Worm (Caenorhabditis elegans) whole organism, late embryonic: ENCODE measurements around the gene ZK742.7.

ENCODE experiments used
- C38D4.7 ChIP-seq: fragments of 200-800 bp; sonication (Bioruptor generic); optimal IDR thresholded peaks from 2 replicates; lab custom pipeline; 2018; ENCODE audit warnings: mild to moderate bottlenecking, missing genetic modification characterization, moderate library complexity, missing compliant biosample characterization
- F13H6.1 ChIP-seq: sonication (generic microtip); optimal IDR thresholded peaks from 2 replicates; lab custom pipeline; 2016; ENCODE audit warnings: missing genetic modification characterization, missing compliant biosample characterization
- K02D7.2 ChIP-seq: sonication (generic microtip); optimal IDR thresholded peaks from 2 replicates; lab custom pipeline; 2017; ENCODE audit warnings: mild to moderate bottlenecking, missing genetic modification characterization, missing compliant biosample characterization
- Y22D7AL.16 ChIP-seq: sonication (generic microtip); optimal IDR thresholded peaks from 2 replicates; lab custom pipeline; 2016; ENCODE audit warnings: missing genetic modification characterization, missing compliant biosample characterization
- ahr-1 ChIP-seq: sonication (generic microtip); optimal IDR thresholded peaks from 2 replicates; lab custom pipeline; 2016; ENCODE audit warnings: missing genetic modification characterization, missing compliant biosample characterization
- ama-1 ChIP-seq: fragments of 150-350 bp; optimal IDR thresholded peaks from 2 replicates; lab custom pipeline; 2014
- ceh-2 ChIP-seq: sonication (generic microtip); optimal IDR thresholded peaks from 2 replicates; lab custom pipeline; 2016; ENCODE audit warnings: missing genotype, missing genetic modification characterization, missing compliant biosample characterization
- ceh-22 ChIP-seq: sonication (generic microtip); optimal IDR thresholded peaks from 2 replicates; lab custom pipeline; 2017; ENCODE audit warnings: missing biosample characterization, missing genetic modification characterization
- ceh-31 ChIP-seq: sonication (generic microtip); optimal IDR thresholded peaks from 2 replicates; lab custom pipeline; 2016; ENCODE audit warnings: missing genetic modification characterization, missing compliant biosample characterization
- ceh-34 ChIP-seq: sonication (generic microtip); optimal IDR thresholded peaks from 2 replicates; lab custom pipeline; 2016; ENCODE audit warnings: mild to moderate bottlenecking, missing genetic modification characterization, missing compliant biosample characterization
- ceh-48 ChIP-seq: sonication (generic microtip); optimal IDR thresholded peaks from 2 replicates; lab custom pipeline; 2016; ENCODE audit warnings: missing genetic modification characterization, inconsistent platforms, missing compliant biosample characterization
- ceh-9 ChIP-seq: sonication (generic microtip); optimal IDR thresholded peaks from 2 replicates; lab custom pipeline; 2016; ENCODE audit warnings: mild to moderate bottlenecking, missing genetic modification characterization, inconsistent platforms, missing compliant biosample characterization
- che-1 ChIP-seq: sonication (generic microtip); optimal IDR thresholded peaks from 2 replicates; lab custom pipeline; 2016; ENCODE audit warnings: mild to moderate bottlenecking, missing genetic modification characterization, missing compliant biosample characterization
- dmd-4 ChIP-seq: sonication (generic microtip); optimal IDR thresholded peaks from 2 replicates; lab custom pipeline; 2016; ENCODE audit warnings: borderline replicate concordance, missing genetic modification characterization, missing compliant biosample characterization
- dve-1 ChIP-seq: sonication (generic microtip); optimal IDR thresholded peaks from 2 replicates; lab custom pipeline; 2017; ENCODE audit warnings: antibody characterized with exemption, mild to moderate bottlenecking, missing genetic modification characterization, missing compliant biosample characterization
- elt-2 ChIP-seq: sonication (generic microtip); optimal IDR thresholded peaks from 2 replicates; lab custom pipeline; 2016; ENCODE audit warnings: missing genetic modification reagents, missing genetic modification characterization, missing compliant biosample characterization
- ets-4 ChIP-seq: sonication (generic microtip); optimal IDR thresholded peaks from 2 replicates; lab custom pipeline; 2016; ENCODE audit warnings: missing genetic modification characterization, missing compliant biosample characterization
- fax-1 ChIP-seq: sonication (generic microtip); optimal IDR thresholded peaks from 2 replicates; lab custom pipeline; 2016; ENCODE audit warnings: missing genotype, missing genetic modification characterization, missing compliant biosample characterization
- gmeb-2 ChIP-seq: sonication (generic microtip); optimal IDR thresholded peaks from 2 replicates; lab custom pipeline; 2016; ENCODE audit warnings: missing genetic modification characterization, inconsistent platforms, missing compliant biosample characterization
- hlh-13 ChIP-seq: fragments of 200-800 bp; sonication (Bioruptor generic); optimal IDR thresholded peaks from 2 replicates; lab custom pipeline; 2018; ENCODE audit warnings: mild to moderate bottlenecking, missing genetic modification characterization, missing compliant biosample characterization
- hlh-15 ChIP-seq: sonication (generic microtip); optimal IDR thresholded peaks from 2 replicates; lab custom pipeline; 2016; ENCODE audit warnings: missing genetic modification characterization, missing compliant biosample characterization
- hlh-30 ChIP-seq: sonication (generic microtip); optimal IDR thresholded peaks from 2 replicates; lab custom pipeline; 2017; ENCODE audit warnings: antibody characterized with exemption, missing genetic modification characterization, missing compliant biosample characterization; ENCODE audit not compliant: insufficient read depth
- hlh-6 ChIP-seq: sonication (generic microtip); optimal IDR thresholded peaks from 2 replicates; lab custom pipeline; 2016; ENCODE audit warnings: missing genotype, missing genetic modification characterization, missing compliant biosample characterization
- hlh-8 ChIP-seq: sonication (generic microtip); optimal IDR thresholded peaks from 2 replicates; lab custom pipeline; 2016; ENCODE audit warnings: missing genotype, missing genetic modification characterization, missing compliant biosample characterization
- lin-11 ChIP-seq: fragments of 200-800 bp; sonication (Bioruptor generic); optimal IDR thresholded peaks from 2 replicates; lab custom pipeline; 2018; ENCODE audit warnings: mild to moderate bottlenecking, missing genetic modification characterization, missing compliant biosample characterization
- madf-2 ChIP-seq: sonication (generic microtip); optimal IDR thresholded peaks from 2 replicates; lab custom pipeline; 2017; ENCODE audit warnings: missing genetic modification characterization, missing compliant biosample characterization
- mec-3 ChIP-seq: sonication (generic microtip); optimal IDR thresholded peaks from 2 replicates; lab custom pipeline; 2016; ENCODE audit warnings: borderline replicate concordance, missing genetic modification characterization, missing compliant biosample characterization
- nfya-1 ChIP-seq: sonication (generic microtip); optimal IDR thresholded peaks from 2 replicates; lab custom pipeline; 2017; ENCODE audit warnings: missing genetic modification characterization, mild to moderate bottlenecking, missing compliant biosample characterization, antibody characterized with exemption, moderate library complexity
- odd-2 ChIP-seq: sonication (generic microtip); optimal IDR thresholded peaks from 2 replicates; lab custom pipeline; 2017; ENCODE audit warnings: antibody characterized with exemption, mild to moderate bottlenecking, missing genetic modification characterization, missing compliant biosample characterization
- pag-3 ChIP-seq: sonication (generic microtip); optimal IDR thresholded peaks from 2 replicates; lab custom pipeline; 2016; ENCODE audit warnings: missing compliant biosample characterization, missing genetic modification characterization, borderline replicate concordance
- pat-9 ChIP-seq: fragments of 200-800 bp; sonication (Bioruptor generic); optimal IDR thresholded peaks from 2 replicates; lab custom pipeline; 2018; ENCODE audit warnings: mild to moderate bottlenecking, missing genetic modification characterization, moderate library complexity, missing compliant biosample characterization
- pqm-1 ChIP-seq: sonication (generic microtip); optimal IDR thresholded peaks from 2 replicates; lab custom pipeline; 2016; ENCODE audit warnings: missing genetic modification characterization, missing compliant biosample characterization
- ref-2 ChIP-seq: sonication (generic microtip); optimal IDR thresholded peaks from 2 replicates; lab custom pipeline; 2016; ENCODE audit warnings: missing genetic modification characterization, missing compliant biosample characterization
- rnt-1 ChIP-seq: sonication (generic microtip); optimal IDR thresholded peaks from 2 replicates; lab custom pipeline; 2016; ENCODE audit warnings: missing genetic modification characterization, missing compliant biosample characterization
- sdc-2 ChIP-seq: sonication (generic microtip); optimal IDR thresholded peaks from 2 replicates; lab custom pipeline; 2016; ENCODE audit warnings: missing genotype, missing genetic modification characterization, missing compliant biosample characterization
- sox-2 ChIP-seq: fragments of 200-800 bp; sonication (Bioruptor generic); IDR thresholded peaks from 2 replicates; pipeline ENCODE4 v1.3.6; 2022; ENCODE audit warnings: missing genetic modification reagents, missing genetic modification characterization, missing compliant biosample characterization
- sox-4 ChIP-seq: sonication (generic microtip); optimal IDR thresholded peaks from 2 replicates; lab custom pipeline; 2017; ENCODE audit warnings: mild to moderate bottlenecking, missing genetic modification characterization, inconsistent platforms, missing compliant biosample characterization
- tbx-2 ChIP-seq: sonication (generic microtip); optimal IDR thresholded peaks from 2 replicates; lab custom pipeline; 2016; ENCODE audit warnings: missing genetic modification characterization, missing compliant biosample characterization
- unc-55 ChIP-seq: sonication (generic microtip); optimal IDR thresholded peaks from 2 replicates; lab custom pipeline; 2017; ENCODE audit warnings: missing biosample characterization, missing genetic modification reagents, missing genetic modification characterization
- zip-5 ChIP-seq: sonication (generic microtip); optimal IDR thresholded peaks from 2 replicates; lab custom pipeline; 2016; ENCODE audit warnings: missing genetic modification characterization, missing compliant biosample characterization
- ztf-16 ChIP-seq: sonication (generic microtip); optimal IDR thresholded peaks from 2 replicates; lab custom pipeline; 2017; ENCODE audit warnings: missing genetic modification characterization, missing compliant biosample characterization

ZK742.7 gene

ce11 chrV:7825836-7826235 is 27.7 kb downstream of the ZK742.7 start:
- TF ChIP-seq elt-2 (tag; lab: Kevin White, UChicago) (no peak), unc-55 (GFP tag; lab: Kevin White, UChicago) (peak; percentile 58)

ce11 chrV:7826362-7826761 is 28.2 kb downstream of the ZK742.7 start:
- peak; percentile 64 for TF ChIP-seq hlh-8 (tag; lab: Kevin White, UChicago)
- no peak for TF ChIP-seq F13H6.1
- no peak for TF ChIP-seq sdc-2 (tag; lab: Kevin White, UChicago)
- no peak for TF ChIP-seq ahr-1 (tag; lab: Kevin White, UChicago)
- peak; percentile 3 for TF ChIP-seq unc-55 (GFP tag; lab: Kevin White, UChicago)

ce11 chrV:7826917-7827316 is 28.7 kb downstream of the ZK742.7 start, which contains the start of gene mig-6:
Gene mig-6 (plus strand): TSS chrV:7827217.
- TF ChIP-seq sox-4 (tag; lab: Kevin White, UChicago): no peak
- no peak for TF ChIP-seq ceh-31 (tag; lab: Kevin White, UChicago)
- no peak for TF ChIP-seq pag-3 (tag; lab: Kevin White, UChicago)
- TF ChIP-seq rnt-1 (tag; lab: Kevin White, UChicago): no peak
- no peak for TF ChIP-seq ceh-9 (tag; lab: Kevin White, UChicago)
- TF ChIP-seq hlh-13 (GFP tag; lab: Kevin White, UChicago): no peak
- no peak for TF ChIP-seq ceh-34 (tag; lab: Kevin White, UChicago)
- no peak for TF ChIP-seq gmeb-2 (tag; lab: Kevin White, UChicago)
- no peak for TF ChIP-seq dmd-4 (tag; lab: Kevin White, UChicago)

DNA sequence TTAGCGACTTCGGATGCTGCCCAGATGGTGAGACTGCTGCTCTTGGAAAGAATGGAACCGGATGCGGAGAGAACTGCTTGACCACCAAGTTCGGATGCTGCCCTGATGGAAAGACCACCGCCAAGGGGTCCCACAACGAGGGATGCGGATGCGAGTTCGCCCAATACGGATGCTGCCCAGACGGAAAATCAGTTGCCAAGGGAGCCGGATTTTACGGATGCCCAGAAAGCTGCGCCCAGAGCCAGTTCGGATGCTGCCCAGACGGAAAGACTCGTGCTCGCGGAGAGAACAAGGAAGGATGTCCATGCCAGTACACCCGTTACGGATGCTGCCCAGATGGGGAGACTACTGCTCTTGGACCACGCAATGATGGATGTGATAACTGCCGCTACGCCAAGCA is 32.8 kb downstream of the ZK742.7 start:
- TF ChIP-seq ceh-2 (no peak), sox-4 (tag; lab: Kevin White, UChicago) (no peak), dmd-4 (tag; lab: Kevin White, UChicago) (no peak), hlh-6 (tag; lab: Kevin White, UChicago) (no peak)

DNA sequence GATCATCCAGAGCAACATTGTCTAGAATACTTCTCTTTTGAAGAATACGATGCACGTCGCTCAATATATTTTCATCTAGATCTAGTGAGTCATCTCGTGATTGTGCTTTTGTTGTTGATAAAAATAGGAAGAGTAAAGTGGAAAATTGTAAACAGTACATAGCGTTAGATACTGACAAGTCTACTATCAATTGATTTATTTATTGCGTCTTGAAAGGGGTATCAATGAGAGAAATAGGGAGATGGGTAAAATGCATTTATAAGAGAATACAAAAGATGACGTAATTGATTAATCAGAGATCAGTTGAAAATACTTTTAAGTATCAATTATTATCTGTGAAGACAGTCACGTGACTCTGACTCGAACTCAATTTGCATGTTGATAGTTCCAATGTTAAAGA is 38.7 kb downstream of the ZK742.7 start, which contains the start of gene txt-5:
Gene txt-5 (minus strand): TSS at position 224 of the 400 bp plus-strand sequence.
- TF ChIP-seq hlh-30 (tag; lab: Kevin White, UChicago) (peak; percentile 39), pat-9 (no peak)

- TF ChIP-seq Y22D7AL.16 (tag; lab: Kevin White, UChicago) (no peak), odd-2 (no peak), elt-2 (tag; lab: Kevin White, UChicago) (no peak), ama-1 (no peak), lin-11 (tag; lab: Kevin White, UChicago) (no peak), sdc-2 (tag; lab: Kevin White, UChicago) (no peak), gmeb-2 (tag; lab: Kevin White, UChicago) (no peak), sox-2 (GFP tag; lab: Robert Waterston, UW) (no peak), che-1 (no peak), ceh-48 (tag; lab: Kevin White, UChicago) (no peak), hlh-15 (no peak), zip-5 (tag; lab: Kevin White, UChicago) (no peak), ceh-31 (tag; lab: Kevin White, UChicago) (no peak)
- TF ChIP-seq, all 69 proteins: peak for 0
Observed at ce11 chrV:7837809-7838208, 39.6 kb downstream of the ZK742.7 start, which contains the start of gene ttr-33. Gene ttr-33 (minus strand): TSS chrV:7837909.

- TF ChIP-seq ztf-16 (tag; lab: Kevin White, UChicago): no peak
- TF ChIP-seq K02D7.2 (tag; lab: Kevin White, UChicago): no peak
- no peak for TF ChIP-seq C38D4.7 (GFP tag; lab: Kevin White, UChicago)
- no peak for TF ChIP-seq dve-1 (tag; lab: Kevin White, UChicago)
- TF ChIP-seq sox-2 (GFP tag; lab: Robert Waterston, UW): no peak
- TF ChIP-seq fax-1: no peak
- no peak for TF ChIP-seq pqm-1 (tag; lab: Kevin White, UChicago)
- no peak for TF ChIP-seq sdc-2 (tag; lab: Kevin White, UChicago)
- TF ChIP-seq madf-2 (tag; lab: Kevin White, UChicago): no peak
- TF ChIP-seq ets-4: no peak
- TF ChIP-seq tbx-2: no peak
- TF ChIP-seq mec-3 (tag; lab: Kevin White, UChicago): no peak
- no peak for TF ChIP-seq ceh-22 (tag; lab: Kevin White, UChicago)
- no peak for TF ChIP-seq nfya-1 (tag; lab: Kevin White, UChicago)
- TF ChIP-seq gmeb-2 (tag; lab: Kevin White, UChicago): no peak
- no peak for TF ChIP-seq ref-2
- no peak for TF ChIP-seq lin-11 (tag; lab: Kevin White, UChicago)
Observed at ce11 chrV:7839485-7839884, 41.3 kb downstream of the ZK742.7 start, which contains the start of gene C37C3.12. Gene C37C3.12 (minus strand): TSS chrV:7839585.
